Fruit fly (Drosophila melanogaster) whole organism, embryonic: ENCODE results near the gene CG18596.

Experiments
- Atf6 ChIP-seq: fragments of 200-800 bp; sonication (Bioruptor generic); IDR thresholded peaks from 2 replicates; pipeline ENCODE4 v1.3.6; 2022; ENCODE audit warnings: missing biosample characterization, missing genetic modification characterization
- Bgb ChIP-seq: fragments of 200-800 bp; sonication (Bioruptor generic); IDR thresholded peaks from 2 replicates; pipeline ENCODE4 v1.3.6; 2022; ENCODE audit warnings: missing biosample characterization, missing genetic modification characterization; ENCODE audit not compliant: partially characterized antibody
- CG10431 ChIP-seq: fragments of 200-800 bp; sonication (Bioruptor generic); optimal IDR thresholded peaks from 3 replicates; lab custom pipeline; 2018; ENCODE audit warnings: missing biosample characterization, mild to moderate bottlenecking, missing genetic modification characterization
- CG10543 ChIP-seq: fragments of 200-800 bp; sonication (Bioruptor generic); optimal IDR thresholded peaks from 3 replicates; lab custom pipeline; 2017; ENCODE audit warnings: missing biosample characterization, mild to moderate bottlenecking, missing genetic modification characterization, moderate library complexity
- CG11504 ChIP-seq: fragments of 200-800 bp; sonication (Bioruptor generic); optimal IDR thresholded peaks from 3 replicates; lab custom pipeline; 2019; ENCODE audit warnings: missing biosample characterization, mild to moderate bottlenecking, missing genetic modification characterization, moderate library complexity
- CG12071 ChIP-seq: fragments of 200-800 bp; sonication (Bioruptor generic); optimal IDR thresholded peaks from 3 replicates; lab custom pipeline; 2018; ENCODE audit warnings: missing biosample characterization, mild to moderate bottlenecking, missing genetic modification characterization
- CG12391 ChIP-seq: fragments of 200-800 bp; sonication (Bioruptor generic); optimal IDR thresholded peaks from 3 replicates; lab custom pipeline; 2018; ENCODE audit warnings: missing biosample characterization, mild to moderate bottlenecking, missing genetic modification characterization, moderate library complexity
- CG13287 ChIP-seq: fragments of 200-800 bp; sonication (Bioruptor generic); IDR thresholded peaks from 2 replicates; pipeline ENCODE4 v1.3.6; 2022; ENCODE audit warnings: missing biosample characterization, missing genetic modification characterization; ENCODE audit not compliant: partially characterized antibody
- CG14860 ChIP-seq: fragments of 200-800 bp; sonication (Bioruptor generic); IDR thresholded peaks from 3 replicates; pipeline ENCODE4 v1.3.6; 2022; ENCODE audit warnings: missing biosample characterization, missing genetic modification characterization; ENCODE audit not compliant: partially characterized antibody
- CG16813 ChIP-seq: fragments of 200-800 bp; sonication (Bioruptor generic); IDR thresholded peaks from 3 replicates; pipeline ENCODE4 v1.3.6; 2022; ENCODE audit warnings: missing biosample characterization, missing genetic modification characterization; ENCODE audit not compliant: partially characterized antibody
- CG17186 ChIP-seq: fragments of 200-800 bp; sonication (Bioruptor generic); optimal IDR thresholded peaks from 3 replicates; lab custom pipeline; 2017; ENCODE audit warnings: missing biosample characterization, missing genetic modification reagents, missing genetic modification characterization
- CG17328 ChIP-seq: fragments of 200-800 bp; sonication (Bioruptor generic); IDR thresholded peaks from 2 replicates; pipeline ENCODE4 v1.3.6; 2022; ENCODE audit warnings: missing biosample characterization, missing genetic modification characterization
- CG31388 ChIP-seq: fragments of 200-800 bp; sonication (Bioruptor generic); optimal IDR thresholded peaks from 2 replicates; lab custom pipeline; 2016; ENCODE audit warnings: missing biosample characterization, missing genetic modification characterization
- CG33557 ChIP-seq: fragments of 200-800 bp; sonication (Bioruptor generic); optimal IDR thresholded peaks from 2 replicates; lab custom pipeline; 2019; ENCODE audit warnings: missing biosample characterization, mild to moderate bottlenecking, missing genetic modification characterization, moderate library complexity
- CG34224 ChIP-seq: fragments of 200-800 bp; sonication (Bioruptor generic); IDR thresholded peaks from 3 replicates; pipeline ENCODE4 v1.3.6; 2022; ENCODE audit warnings: missing biosample characterization, missing genetic modification characterization; ENCODE audit not compliant: partially characterized antibody
- CG34376 ChIP-seq: fragments of 200-800 bp; sonication (Bioruptor generic); optimal IDR thresholded peaks from 2 replicates; lab custom pipeline; 2018; ENCODE audit warnings: missing biosample characterization, mild to moderate bottlenecking, missing genetic modification characterization
- CG4360 ChIP-seq: fragments of 200-800 bp; sonication (Bioruptor generic); IDR thresholded peaks from 2 replicates; pipeline ENCODE4 v1.3.6; 2022; ENCODE audit warnings: missing biosample characterization, missing genetic modification characterization
- CG6791 ChIP-seq: fragments of 200-800 bp; sonication (Bioruptor generic); IDR thresholded peaks from 3 replicates; pipeline ENCODE4 v1.3.6; 2022; ENCODE audit warnings: missing biosample characterization, missing genetic modification characterization; ENCODE audit not compliant: partially characterized antibody
- CG7963 ChIP-seq: fragments of 200-800 bp; sonication (Bioruptor generic); IDR thresholded peaks from 3 replicates; pipeline ENCODE4 v1.3.6; 2022; ENCODE audit warnings: missing biosample characterization, missing genetic modification characterization; ENCODE audit not compliant: partially characterized antibody
- CG8290 ChIP-seq, 3 experiments: fragments of 200-800 bp; sonication (Bioruptor generic); optimal IDR thresholded peaks; 2 replicates each; lab custom pipeline; 2016 to 2019; ENCODE audit warnings: missing biosample characterization in 3 of 3, missing genetic modification characterization in 3 of 3, mild to moderate bottlenecking in 2 of 3, moderate library complexity in 1 of 3
- CG8478 ChIP-seq: fragments of >200 bp; optimal IDR thresholded peaks from 2 replicates; lab custom pipeline; 2018
- Dfd ChIP-seq, 2 experiments: fragments of >200 bp; optimal IDR thresholded peaks; 2 replicates each; lab custom pipeline; 2017; ENCODE audit warnings: missing biosample characterization in 2 of 2, missing genetic modification characterization in 2 of 2
- Dll ChIP-seq: fragments of 200-800 bp; sonication (Bioruptor generic); IDR thresholded peaks from 4 replicates; pipeline ENCODE4 v1.3.6; 2022; ENCODE audit warnings: missing biosample characterization, missing genetic modification characterization; ENCODE audit not compliant: partially characterized antibody
- Doc3 ChIP-seq: fragments of 200-800 bp; sonication (Bioruptor generic); IDR thresholded peaks from 3 replicates; pipeline ENCODE4 v1.3.6; 2022; ENCODE audit warnings: missing biosample characterization, missing genetic modification characterization; ENCODE audit not compliant: partially characterized antibody
- Eip74EF ChIP-seq, 2 experiments: fragments of 200-800 bp in 1 of 2; fragments of >200 bp in 1 of 2; sonication (Bioruptor generic) in 1 of 2; optimal IDR thresholded peaks; 2 replicates each; lab custom pipeline; 2017 to 2019; ENCODE audit warnings: missing biosample characterization in 2 of 2, missing genetic modification characterization in 2 of 2, mild to moderate bottlenecking in 1 of 2, moderate library complexity in 1 of 2
- HLH4C ChIP-seq: fragments of 200-800 bp; sonication (Bioruptor generic); IDR thresholded peaks from 3 replicates; pipeline ENCODE4 v1.3.6; 2022; ENCODE audit warnings: missing biosample characterization, missing genetic modification characterization; ENCODE audit not compliant: partially characterized antibody
- HmgZ ChIP-seq: fragments of 200-800 bp; sonication (Bioruptor generic); optimal IDR thresholded peaks from 2 replicates; lab custom pipeline; 2018; ENCODE audit warnings: missing biosample characterization, mild to moderate bottlenecking, missing genetic modification characterization
- Med ChIP-seq: fragments of 200-800 bp; sonication (Bioruptor generic); peaks from one replicate; lab custom pipeline; 2016; ENCODE audit warnings: missing biosample characterization, missing genetic modification characterization, mild to moderate bottlenecking, inconsistent platforms, moderate library complexity
- Mes4 ChIP-seq: fragments of 200-800 bp; sonication (Bioruptor generic); optimal IDR thresholded peaks from 2 replicates; lab custom pipeline; 2016; ENCODE audit warnings: missing biosample characterization, missing genetic modification characterization
- Nf-YC ChIP-seq: fragments of 200-800 bp; optimal IDR thresholded peaks from 3 replicates; lab custom pipeline; 2019; ENCODE audit warnings: missing biosample characterization, mild to moderate bottlenecking, missing genetic modification characterization, moderate library complexity
- Opbp ChIP-seq: fragments of 200-800 bp; sonication (Bioruptor generic); IDR thresholded peaks from 3 replicates; pipeline ENCODE4 v1.3.6; 2022; ENCODE audit warnings: missing biosample characterization, missing genetic modification characterization; ENCODE audit not compliant: partially characterized antibody
- amos ChIP-seq: fragments of 200-800 bp; sonication (Bioruptor generic); IDR thresholded peaks from 2 replicates; pipeline ENCODE4 v1.3.6; 2022; ENCODE audit warnings: missing biosample characterization, missing genetic modification characterization; ENCODE audit not compliant: partially characterized antibody
- ato ChIP-seq: fragments of 200-800 bp; sonication (Bioruptor generic); IDR thresholded peaks from 2 replicates; pipeline ENCODE4 v1.3.6; 2022; ENCODE audit warnings: missing biosample characterization, missing genetic modification characterization; ENCODE audit not compliant: partially characterized antibody
- chinmo ChIP-seq: fragments of 200-800 bp; sonication (Bioruptor generic); IDR thresholded peaks from 4 replicates; pipeline ENCODE4 v1.3.6; 2022; ENCODE audit warnings: missing biosample characterization, missing genetic modification characterization; ENCODE audit not compliant: partially characterized antibody
- da ChIP-seq: fragments of 200-800 bp; sonication (Bioruptor generic); optimal IDR thresholded peaks from 2 replicates; lab custom pipeline; 2016; ENCODE audit warnings: missing biosample characterization, missing genetic modification characterization
- ftz-f1 ChIP-seq: fragments of 200-800 bp; sonication (Bioruptor generic); optimal IDR thresholded peaks from 2 replicates; lab custom pipeline; 2016; ENCODE audit warnings: missing biosample characterization, missing genetic modification characterization
- hb ChIP-seq: fragments of 200-800 bp; sonication (Bioruptor generic); IDR thresholded peaks from 3 replicates; pipeline ENCODE4 v1.3.6; 2022; ENCODE audit warnings: missing biosample characterization, missing genetic modification characterization; ENCODE audit not compliant: partially characterized antibody
- inv ChIP-seq: fragments of 200-800 bp; sonication (Bioruptor generic); IDR thresholded peaks from 2 replicates; pipeline ENCODE4 v1.3.6; 2022; ENCODE audit warnings: missing biosample characterization, missing genetic modification characterization; ENCODE audit not compliant: partially characterized antibody
- knrl ChIP-seq: fragments of 200-800 bp; sonication (Bioruptor generic); IDR thresholded peaks from 3 replicates; pipeline ENCODE4 v1.3.6; 2022; ENCODE audit warnings: missing biosample characterization, missing genetic modification characterization; ENCODE audit not compliant: partially characterized antibody
- nerfin-2 ChIP-seq: fragments of 200-800 bp; sonication (Bioruptor generic); IDR thresholded peaks from 2 replicates; pipeline ENCODE4 v1.3.6; 2022; ENCODE audit warnings: missing biosample characterization, missing genetic modification characterization; ENCODE audit not compliant: partially characterized antibody
- pan ChIP-seq, 4 experiments: fragments of >200 bp in 3 of 4; fragments of 200-800 bp in 1 of 4; sonication (Bioruptor generic) in 1 of 4; optimal IDR thresholded peaks in 3 of 4; IDR thresholded peaks in 1 of 4; 2 replicates each; pipeline versions ENCODE4 v1.3.6 to Lab custom; 2017 to 2022; ENCODE audit warnings: missing biosample characterization in 2 of 4, missing genetic modification characterization in 2 of 4, mixed read lengths in 1 of 4
- run ChIP-seq: fragments of 200-800 bp; sonication (Bioruptor generic); optimal IDR thresholded peaks from 3 replicates; lab custom pipeline; 2018; ENCODE audit warnings: missing biosample characterization, mild to moderate bottlenecking, missing genetic modification characterization
- schlank ChIP-seq: fragments of 200-800 bp; sonication (Bioruptor generic); optimal IDR thresholded peaks from 2 replicates; lab custom pipeline; 2018; ENCODE audit warnings: missing biosample characterization, mild to moderate bottlenecking, missing genetic modification characterization
- sens ChIP-seq: fragments of 200-800 bp; sonication (Bioruptor generic); peaks from one replicate; lab custom pipeline; 2016; ENCODE audit warnings: missing biosample characterization, missing genetic modification characterization
- unc-4 ChIP-seq: fragments of 200-800 bp; sonication (Bioruptor generic); IDR thresholded peaks from 2 replicates; pipeline ENCODE4 v1.3.6; 2022; ENCODE audit warnings: missing biosample characterization, missing genetic modification characterization; ENCODE audit not compliant: partially characterized antibody

Gene CG18596

dm6 chr3R:22397068-22397700, 21.5 kb downstream of the CG18596 start (continued):
- TF ChIP-seq CG4360 (GFP tag; lab: Robert Waterston, UW) (0 out of 2 replicates have a peak, but pooled peaks have one; percentile 16), Dll (GFP tag; lab: Robert Waterston, UW) (0 out of 4 replicates have a peak, but pooled peaks have one; percentile 56), HmgZ (peak; percentile 37), schlank (no peak), CG17186 (GFP tag; lab: Kevin White, UChicago) (no peak), Opbp (GFP tag; lab: Robert Waterston, UW) (peak; percentile 92), CG8478 (lab: Kevin White, UChicago) (peak; percentile 81), Mes4 (no peak), unc-4 (GFP tag; lab: Robert Waterston, UW) (peak; percentile 44; the same call in 1 of the 2 replicates), CG10431 (GFP tag; lab: Kevin White, UChicago) (peak; percentile 53), CG17328 (GFP tag; lab: Robert Waterston, UW) (0 out of 2 replicates have a peak, but pooled peaks have one; percentile 20), ato (GFP tag; lab: Robert Waterston, UW) (peak; percentile 74), CG7963 (peak; percentile 88), CG13287 (GFP tag; lab: Robert Waterston, UW) (peak; percentile 54; the same call in 1 of the 2 replicates), CG6791 (peak; percentile 94), nerfin-2 (peak; percentile 86), CG16813 (GFP tag; lab: Robert Waterston, UW) (peak; percentile 80), CG12071 (GFP tag; lab: Kevin White, UChicago) (no peak), CG33557 (GFP tag; lab: Kevin White, UChicago) (peak; percentile 1), CG12391 (peak; percentile 22), Nf-YC (tag; lab: Kevin White, UChicago) (no peak), CG34376 (GFP tag; lab: Kevin White, UChicago) (peak; percentile 23), run (tag; lab: Kevin White, UChicago) (no peak), Dfd (GFP tag; optimal IDR thresholded peaks at IDR 0.05; lab: Kevin White, UChicago) (peak in 1 of 2 experiments; percentile 93), hb (GFP tag; lab: Robert Waterston, UW) (peak; percentile 84), CG14860 (GFP tag; lab: Robert Waterston, UW) (peak; percentile 88), HLH4C (GFP tag; lab: Robert Waterston, UW) (peak; percentile 83), knrl (peak; percentile 67), Atf6 (GFP tag; lab: Robert Waterston, UW) (0 out of 2 replicates have a peak, but pooled peaks have one; percentile 27), sens (GFP tag; lab: Kevin White, UChicago) (peak; percentile 68), da (GFP tag; lab: Kevin White, UChicago) (no peak), Bgb (GFP tag; lab: Robert Waterston, UW) (peak; percentile 87), pan (optimal IDR thresholded peaks at IDR 0.05; lab: Kevin White, UChicago) (no peak), pan (GFP tag; optimal IDR thresholded peaks at IDR 0.05 in 1 of 2, IDR thresholded peaks at IDR 0.05 in 1 of 2) (peak in 1 of 2 experiments; percentile 12), amos (peak; percentile 77), CG34224 (GFP tag; lab: Robert Waterston, UW) (peak; percentile 55; the same call in 2 of the 3 replicates), Doc3 (GFP tag; lab: Robert Waterston, UW) (0 out of 3 replicates have a peak, but pooled peaks have one; percentile 19), chinmo (peak; percentile 95), Med (peak; percentile 63), CG31388 (GFP tag; lab: Kevin White, UChicago) (no peak), CG8290 (GFP tag; optimal IDR thresholded peaks at IDR 0.05; lab: Kevin White, UChicago) (no peak), CG8290 (tag; optimal IDR thresholded peaks at IDR 0.05; lab: Kevin White, UChicago) (peak in 1 of 2 experiments; percentile 16), ftz-f1 (GFP tag; lab: Kevin White, UChicago) (peak; percentile 84), CG10543 (GFP tag; lab: Kevin White, UChicago) (no peak), Eip74EF (GFP tag; optimal IDR thresholded peaks at IDR 0.05; lab: Kevin White, UChicago) (peak; percentile 4 to 99), CG11504 (peak; percentile 5), inv (peak; percentile 44; the same call in 1 of the 2 replicates)
